Worm (Caenorhabditis elegans) whole organism, young adult: ENCODE results near the gene arrd-19.

ENCODE experiments used
- B0019.2 ChIP-seq: fragments of 200-800 bp; sonication (Bioruptor generic); conservative IDR thresholded peaks from 2 replicates; pipeline ENCODE4 v1.3.6; 2022; ENCODE audit warnings: missing genetic modification reagents, missing genetic modification characterization, missing compliant biosample characterization
- C17E4.6 ChIP-seq: fragments of 200-800 bp; sonication (Bioruptor generic); IDR thresholded peaks from 2 replicates; pipeline ENCODE4 v1.3.6; 2022; ENCODE audit warnings: missing genetic modification reagents, missing genetic modification characterization, missing compliant biosample characterization
- F10E7.11 ChIP-seq: sonication (generic microtip); optimal IDR thresholded peaks from 2 replicates; lab custom pipeline; 2017; ENCODE audit warnings: mild to moderate bottlenecking, missing genetic modification characterization, moderate library complexity, missing compliant biosample characterization
- F22D6.2 ChIP-seq: sonication (generic microtip); optimal IDR thresholded peaks from 2 replicates; lab custom pipeline; 2016; ENCODE audit warnings: mild to moderate bottlenecking, missing genetic modification characterization, missing compliant biosample characterization
- F23B12.7 ChIP-seq: sonication (generic microtip); optimal IDR thresholded peaks from 2 replicates; lab custom pipeline; 2017; ENCODE audit warnings: missing genetic modification characterization, mild to moderate bottlenecking, missing compliant biosample characterization, antibody characterized with exemption, moderate library complexity; ENCODE audit not compliant: insufficient read depth
- F33H1.4 ChIP-seq: fragments of 200-800 bp; sonication (Bioruptor generic); IDR thresholded peaks from 2 replicates; pipeline ENCODE4 v1.3.6; 2022; ENCODE audit warnings: missing genetic modification reagents, missing genetic modification characterization, missing compliant biosample characterization
- F49E8.2 ChIP-seq: sonication (generic microtip); optimal IDR thresholded peaks from 3 replicates; lab custom pipeline; 2017; ENCODE audit warnings: missing genetic modification characterization, mild to moderate bottlenecking, missing compliant biosample characterization, antibody characterized with exemption, moderate library complexity; ENCODE audit not compliant: insufficient read depth
- F57C9.4 ChIP-seq: sonication (generic microtip); optimal IDR thresholded peaks from 2 replicates; lab custom pipeline; 2017; ENCODE audit warnings: mild to moderate bottlenecking, missing genetic modification characterization, missing compliant biosample characterization
- T26A5.8 ChIP-seq: sonication (generic microtip); optimal IDR thresholded peaks from 2 replicates; lab custom pipeline; 2016; ENCODE audit warnings: missing genetic modification characterization, missing compliant biosample characterization
- ZK185.1 ChIP-seq: sonication (generic microtip); optimal IDR thresholded peaks from 2 replicates; lab custom pipeline; 2016; ENCODE audit warnings: mild to moderate bottlenecking, missing genetic modification characterization, missing compliant biosample characterization; ENCODE audit not compliant: poor library complexity, severe bottlenecking
- akir-1 ChIP-seq: fragments of 200-800 bp; sonication (Bioruptor generic); optimal IDR thresholded peaks from 2 replicates; lab custom pipeline; 2018; ENCODE audit warnings: mild to moderate bottlenecking, missing genetic modification characterization, moderate library complexity, missing compliant biosample characterization
- attf-6 ChIP-seq: fragments of 200-800 bp; sonication (Bioruptor generic); IDR thresholded peaks from 2 replicates; pipeline ENCODE4 v1.3.6; 2022; ENCODE audit warnings: missing genetic modification reagents, missing genetic modification characterization, missing compliant biosample characterization
- bed-1 ChIP-seq: fragments of 200-800 bp; sonication (Bioruptor generic); IDR thresholded peaks from 2 replicates; pipeline ENCODE4 v1.3.6; 2022; ENCODE audit warnings: missing genetic modification reagents, missing genetic modification characterization, missing compliant biosample characterization
- ceh-27 ChIP-seq: fragments of 200-800 bp; sonication (Bioruptor generic); optimal IDR thresholded peaks from 2 replicates; lab custom pipeline; 2018; ENCODE audit warnings: mild to moderate bottlenecking, missing genetic modification characterization, moderate library complexity, missing compliant biosample characterization
- ceh-58 ChIP-seq: fragments of 200-800 bp; sonication (Bioruptor generic); IDR thresholded peaks from 2 replicates; pipeline ENCODE4 v1.3.6; 2022; ENCODE audit warnings: missing genetic modification characterization, missing compliant biosample characterization
- ceh-79 ChIP-seq: sonication (generic microtip); optimal IDR thresholded peaks from 2 replicates; lab custom pipeline; 2017; ENCODE audit warnings: mild to moderate bottlenecking, missing genetic modification characterization, missing compliant biosample characterization
- die-1 ChIP-seq: sonication (generic microtip); optimal IDR thresholded peaks from 2 replicates; lab custom pipeline; 2016; ENCODE audit warnings: missing genotype, mild to moderate bottlenecking, missing genetic modification characterization, missing compliant biosample characterization
- dpl-1 ChIP-seq: fragments of 150-350 bp; optimal IDR thresholded peaks from 2 replicates; lab custom pipeline; 2014; ENCODE audit warnings: missing biosample characterization, missing genetic modification reagents, missing genetic modification characterization
- efl-1 ChIP-seq: fragments of 150-350 bp; optimal IDR thresholded peaks from 2 replicates; lab custom pipeline; 2014; ENCODE audit warnings: missing biosample characterization, missing genetic modification reagents, missing genetic modification characterization
- egrh-3 ChIP-seq: fragments of 200-800 bp; sonication (Bioruptor generic); IDR thresholded peaks from 2 replicates; pipeline ENCODE4 v1.3.6; 2022; ENCODE audit warnings: missing genetic modification reagents, missing genetic modification characterization, missing compliant biosample characterization
- hlh-12 ChIP-seq: sonication (generic microtip); optimal IDR thresholded peaks from 2 replicates; lab custom pipeline; 2016; ENCODE audit warnings: missing genetic modification characterization, missing compliant biosample characterization
- hmg-1.2 ChIP-seq: fragments of 200-800 bp; sonication (Bioruptor generic); IDR thresholded peaks from 2 replicates; pipeline ENCODE4 v1.3.6; 2022; ENCODE audit warnings: missing genetic modification reagents, missing genetic modification characterization, missing compliant biosample characterization
- hmg-20 ChIP-seq: fragments of 200-800 bp; sonication (Bioruptor generic); IDR thresholded peaks from 2 replicates; pipeline ENCODE4 v1.3.6; 2022; ENCODE audit warnings: missing genetic modification reagents, missing genetic modification characterization, missing compliant biosample characterization
- hsf-1 ChIP-seq: fragments of 200-800 bp; sonication (Bioruptor generic); IDR thresholded peaks from 2 replicates; pipeline ENCODE4 v1.3.6; 2022; ENCODE audit warnings: missing genetic modification reagents, missing genetic modification characterization, missing compliant biosample characterization
- let-607 ChIP-seq, 2 experiments: fragments of 200-800 bp in 1 of 2; sonication (Bioruptor generic) in 1 of 2; sonication (generic microtip) in 1 of 2; optimal IDR thresholded peaks; 2 replicates each; lab custom pipeline; 2016 to 2018; ENCODE audit warnings: mild to moderate bottlenecking in 2 of 2, missing compliant biosample characterization in 2 of 2, missing genetic modification characterization in 2 of 2, moderate library complexity in 2 of 2, missing genotype in 1 of 2
- lin-26 ChIP-seq: fragments of 200-800 bp; sonication (Bioruptor generic); IDR thresholded peaks from 2 replicates; pipeline ENCODE4 v1.3.6; 2022; ENCODE audit warnings: missing genetic modification reagents, missing genetic modification characterization, missing compliant biosample characterization
- lin-54 ChIP-seq: fragments of 200-800 bp; sonication (Bioruptor generic); optimal IDR thresholded peaks from 2 replicates; lab custom pipeline; 2018; ENCODE audit warnings: mild to moderate bottlenecking, missing genetic modification characterization, missing compliant biosample characterization
- lsl-1 ChIP-seq: fragments of 200-800 bp; sonication (Bioruptor generic); optimal IDR thresholded peaks from 2 replicates; lab custom pipeline; 2018; ENCODE audit warnings: mild to moderate bottlenecking, missing genetic modification characterization, moderate library complexity, missing compliant biosample characterization
- madf-3 ChIP-seq: fragments of 200-800 bp; sonication (Bioruptor generic); IDR thresholded peaks from 2 replicates; pipeline ENCODE4 v1.3.6; 2022; ENCODE audit warnings: missing genetic modification reagents, missing genetic modification characterization, missing compliant biosample characterization
- mcd-1 ChIP-seq: fragments of 200-800 bp; sonication (Bioruptor generic); IDR thresholded peaks from 2 replicates; pipeline ENCODE4 v1.3.6; 2022; ENCODE audit warnings: missing genetic modification reagents, missing genetic modification characterization, missing compliant biosample characterization
- mes-4 ChIP-seq: sonication (generic microtip); optimal IDR thresholded peaks from 2 replicates; lab custom pipeline; 2016; ENCODE audit warnings: missing genotype, missing genetic modification characterization, missing compliant biosample characterization
- nhr-27 ChIP-seq: fragments of 200-800 bp; sonication (Bioruptor generic); optimal IDR thresholded peaks from 2 replicates; lab custom pipeline; 2018; ENCODE audit warnings: mild to moderate bottlenecking, missing genetic modification characterization, moderate library complexity, missing compliant biosample characterization
- nhr-80 ChIP-seq: sonication (generic microtip); optimal IDR thresholded peaks from 2 replicates; lab custom pipeline; 2016; ENCODE audit warnings: missing genetic modification characterization, missing compliant biosample characterization
- snpc-1.1 ChIP-seq: sonication (generic microtip); optimal IDR thresholded peaks from 2 replicates; lab custom pipeline; 2017; ENCODE audit warnings: missing genetic modification characterization, mild to moderate bottlenecking, missing compliant biosample characterization, antibody characterized with exemption, moderate library complexity, missing genotype, missing genetic modification reagents; ENCODE audit not compliant: insufficient read depth
- somi-1 ChIP-seq: fragments of 200-800 bp; sonication (Bioruptor generic); optimal IDR thresholded peaks from 2 replicates; lab custom pipeline; 2018; ENCODE audit warnings: mild to moderate bottlenecking, missing genetic modification characterization, missing compliant biosample characterization
- sptf-2 ChIP-seq: fragments of 200-800 bp; sonication (Bioruptor generic); optimal IDR thresholded peaks from 2 replicates; lab custom pipeline; 2018; ENCODE audit warnings: mild to moderate bottlenecking, missing genetic modification characterization, missing compliant biosample characterization
- tbx-9 ChIP-seq: sonication (generic microtip); optimal IDR thresholded peaks from 2 replicates; lab custom pipeline; 2016; ENCODE audit warnings: borderline replicate concordance, missing genetic modification characterization, inconsistent platforms, missing compliant biosample characterization
- unc-130 ChIP-seq: sonication (generic microtip); optimal IDR thresholded peaks from 2 replicates; lab custom pipeline; 2016; ENCODE audit warnings: missing genetic modification reagents, missing genetic modification characterization, missing compliant biosample characterization
- ztf-26 ChIP-seq: sonication (generic microtip); optimal IDR thresholded peaks from 2 replicates; lab custom pipeline; 2017; ENCODE audit warnings: missing genetic modification characterization, missing compliant biosample characterization

The arrd-19 gene

DNA sequence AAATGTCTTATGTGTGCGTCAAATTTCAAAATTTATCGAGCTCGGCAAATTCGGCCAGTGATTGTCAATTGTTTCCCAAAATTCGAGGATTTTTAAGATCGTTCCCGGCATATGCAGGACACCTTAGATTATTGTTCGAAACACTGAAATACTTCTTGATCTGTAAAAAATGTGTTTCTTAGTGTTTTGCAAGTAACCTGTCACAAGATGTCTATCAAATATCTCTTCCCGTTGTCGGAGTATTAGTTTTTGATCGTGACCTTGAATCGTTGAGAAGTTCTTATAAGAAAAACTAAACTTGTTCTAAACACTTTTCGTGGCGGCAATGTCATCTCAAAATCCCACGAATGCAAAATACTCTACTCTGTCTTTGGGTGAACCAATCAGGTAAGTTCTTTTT is 47.2 kb upstream of the arrd-19 start, which contains the start of gene C04E12.4:
TSS of gene C04E12.4 (plus strand) at position 301 of the 400 bp plus-strand sequence.
- TF ChIP-seq unc-130: no peak
- no peak for TF ChIP-seq hmg-20
- no peak for TF ChIP-seq attf-6
- TF ChIP-seq lsl-1 (GFP tag; lab: Kevin White, UChicago): no peak
- no peak for TF ChIP-seq F33H1.4 (GFP tag; lab: Robert Waterston, UW)
- no peak for TF ChIP-seq F10E7.11 (tag; lab: Kevin White, UChicago)
- no peak for TF ChIP-seq mcd-1
- no peak for TF ChIP-seq tbx-9 (tag; lab: Kevin White, UChicago)
- TF ChIP-seq F49E8.2 (tag; lab: Kevin White, UChicago): no peak
- no peak for TF ChIP-seq dpl-1 (GFP tag; lab: Kevin White, UChicago)
- no peak for TF ChIP-seq sptf-2 (GFP tag; lab: Kevin White, UChicago)
- no peak for TF ChIP-seq bed-1 (GFP tag; lab: Robert Waterston, UW)
- no peak for TF ChIP-seq F23B12.7 (tag; lab: Kevin White, UChicago)
- no peak for TF ChIP-seq B0019.2 (GFP tag; lab: Robert Waterston, UW)
- no peak for TF ChIP-seq egrh-3 (GFP tag; lab: Robert Waterston, UW)
- TF ChIP-seq T26A5.8: no peak

ce11 chrV:3361633-3362032 is 46.3 kb upstream of the arrd-19 start:
- no peak for TF ChIP-seq lsl-1 (GFP tag; lab: Kevin White, UChicago)
- TF ChIP-seq F57C9.4 (tag; lab: Kevin White, UChicago): no peak
- no peak for TF ChIP-seq ztf-26
- TF ChIP-seq die-1 (tag; lab: Kevin White, UChicago): no peak

- TF ChIP-seq lin-26 (GFP tag; lab: Robert Waterston, UW): no peak
- no peak for TF ChIP-seq nhr-80 (tag; lab: Kevin White, UChicago)
- no peak for TF ChIP-seq mes-4
- no peak for TF ChIP-seq snpc-1.1 (tag; lab: Kevin White, UChicago)
- TF ChIP-seq lin-54 (GFP tag; lab: Kevin White, UChicago): no peak
- no peak for TF ChIP-seq hlh-12 (tag; lab: Kevin White, UChicago)
- no peak for TF ChIP-seq ZK185.1
Observed at ce11 chrV:3358267-3358666, 43.0 kb upstream of the arrd-19 start, which contains the start of gene C04E12.5. C04E12.5 (plus strand) TSS chrV:3358567.

ce11 chrV:3357106-3357505 is 41.8 kb upstream of the arrd-19 start, which contains the start of gene scrm-3:
scrm-3 (minus strand) TSS chrV:3357206.
- no peak for TF ChIP-seq let-607 (tag; optimal IDR thresholded peaks at IDR 0.05; lab: Kevin White, UChicago)
- peak; percentile 37; the same call in 1 of the 2 replicates for TF ChIP-seq hmg-1.2 (GFP tag; lab: Robert Waterston, UW)
- no peak for TF ChIP-seq akir-1 (GFP tag; lab: Kevin White, UChicago)
- no peak for TF ChIP-seq efl-1
- TF ChIP-seq nhr-27 (tag; lab: Kevin White, UChicago): no peak

DNA sequence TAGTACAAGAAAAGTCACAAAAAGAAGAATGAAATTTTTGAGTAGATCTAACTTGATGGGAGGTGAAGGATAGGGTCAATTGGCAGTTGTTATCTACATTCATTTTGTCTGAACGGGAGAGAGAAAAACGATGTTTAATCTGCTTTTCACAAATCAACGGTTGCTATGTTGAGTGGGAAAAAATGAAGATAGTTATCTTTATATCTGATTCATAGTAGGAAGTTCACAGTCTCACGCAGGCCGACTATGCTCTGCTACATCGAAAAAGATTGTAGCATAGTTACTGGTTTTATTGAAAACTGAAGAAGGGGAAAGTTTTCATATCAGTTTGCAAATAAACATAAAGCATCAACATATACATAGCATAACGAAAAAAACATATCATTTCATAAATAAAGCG is 40.2 kb upstream of the arrd-19 start:
- TF ChIP-seq ceh-58 (GFP tag; lab: Robert Waterston, UW) (no peak), C17E4.6 (GFP tag; lab: Robert Waterston, UW) (no peak), hsf-1 (GFP tag; lab: Robert Waterston, UW) (no peak), madf-3 (GFP tag; lab: Robert Waterston, UW) (no peak), F22D6.2 (tag; lab: Kevin White, UChicago) (no peak), ceh-27 (GFP tag; lab: Kevin White, UChicago) (no peak), somi-1 (GFP tag; lab: Kevin White, UChicago) (no peak), mes-4 (no peak), ceh-79 (tag; lab: Kevin White, UChicago) (no peak)
